Worm (Caenorhabditis elegans) whole organism, L2 larva: ENCODE measurements around the gene Y68A4A.13.

Source experiments
- C34F6.9 ChIP-seq: fragments of 150-350 bp; optimal IDR thresholded peaks from 2 replicates; lab custom pipeline; 2014; ENCODE audit warnings: missing biosample characterization, missing genetic modification characterization
- F13H6.1 ChIP-seq: sonication (generic microtip); optimal IDR thresholded peaks from 2 replicates; lab custom pipeline; 2016; ENCODE audit warnings: missing genetic modification characterization, missing compliant biosample characterization
- Y55F3AM.14 ChIP-seq: fragments of 200-800 bp; sonication (Bioruptor generic); optimal IDR thresholded peaks from 2 replicates; lab custom pipeline; 2018; ENCODE audit warnings: mild to moderate bottlenecking, missing genetic modification characterization, missing compliant biosample characterization
- aly-2 ChIP-seq: fragments of 150-350 bp; optimal IDR thresholded peaks from 2 replicates; lab custom pipeline; 2014; ENCODE audit warnings: missing biosample characterization, missing genetic modification characterization
- blmp-1 ChIP-seq: sonication (generic microtip); optimal IDR thresholded peaks from 2 replicates; lab custom pipeline; 2017; ENCODE audit warnings: missing genetic modification characterization, mild to moderate bottlenecking, missing compliant biosample characterization, antibody characterized with exemption, moderate library complexity; ENCODE audit not compliant: insufficient read depth
- ceh-16 ChIP-seq: fragments of 150-350 bp; optimal IDR thresholded peaks from 2 replicates; lab custom pipeline; 2014; ENCODE audit warnings: missing biosample characterization, missing genetic modification characterization
- ceh-82 ChIP-seq: fragments of 150-350 bp; optimal IDR thresholded peaks from 2 replicates; lab custom pipeline; 2014; ENCODE audit warnings: missing biosample characterization, missing genetic modification characterization
- crh-2 ChIP-seq: sonication (generic microtip); optimal IDR thresholded peaks from 2 replicates; lab custom pipeline; 2017; ENCODE audit warnings: missing biosample characterization, missing genetic modification characterization
- dmd-4 ChIP-seq: sonication (generic microtip); optimal IDR thresholded peaks from 2 replicates; lab custom pipeline; 2017; ENCODE audit warnings: missing biosample characterization, missing genetic modification characterization
- egl-27 ChIP-seq: sonication (generic microtip); optimal IDR thresholded peaks from 3 replicates; lab custom pipeline; 2017; ENCODE audit warnings: missing biosample characterization, missing genetic modification reagents, missing genetic modification characterization
- elt-1 ChIP-seq: fragments of 150-350 bp; optimal IDR thresholded peaks from 2 replicates; lab custom pipeline; 2014; ENCODE audit warnings: missing biosample characterization, missing genetic modification characterization
- elt-3 ChIP-seq: sonication (generic microtip); optimal IDR thresholded peaks from 2 replicates; lab custom pipeline; 2017; ENCODE audit warnings: missing biosample characterization, missing genetic modification characterization
- fos-1 ChIP-seq: fragments of 150-350 bp; optimal IDR thresholded peaks from 2 replicates; lab custom pipeline; 2014; ENCODE audit warnings: missing biosample characterization, missing genetic modification characterization
- gmeb-1 ChIP-seq: fragments of 150-350 bp; optimal IDR thresholded peaks from 2 replicates; lab custom pipeline; 2014; ENCODE audit warnings: missing biosample characterization, missing genetic modification characterization
- lin-13 ChIP-seq: fragments of 150-350 bp; optimal IDR thresholded peaks from 2 replicates; lab custom pipeline; 2014; ENCODE audit warnings: missing biosample characterization, missing genetic modification reagents, missing genetic modification characterization
- lin-39 ChIP-seq: fragments of 150-350 bp; optimal IDR thresholded peaks from 2 replicates; lab custom pipeline; 2014; ENCODE audit warnings: missing biosample characterization, missing genetic modification reagents, missing genetic modification characterization
- lsy-2 ChIP-seq, 2 experiments: fragments of 150-350 bp in 1 of 2; sonication (generic microtip) in 1 of 2; optimal IDR thresholded peaks; 2 replicates each; lab custom pipeline; 2014 to 2017; ENCODE audit warnings: missing biosample characterization in 2 of 2, missing genetic modification characterization in 2 of 2
- mab-5 ChIP-seq: fragments of 150-350 bp; optimal IDR thresholded peaks from 2 replicates; lab custom pipeline; 2014; ENCODE audit warnings: missing biosample characterization, missing genetic modification characterization
- mbf-1 ChIP-seq: sonication (generic microtip); optimal IDR thresholded peaks from 2 replicates; lab custom pipeline; 2017; ENCODE audit warnings: missing biosample characterization, missing genetic modification characterization
- mdl-1 ChIP-seq, 2 experiments: fragments of 150-350 bp in 1 of 2; sonication (generic microtip) in 1 of 2; optimal IDR thresholded peaks; 2 replicates each; lab custom pipeline; 2017; ENCODE audit warnings: missing biosample characterization in 2 of 2, missing genetic modification characterization in 2 of 2
- nhr-10 ChIP-seq: sonication (generic microtip); optimal IDR thresholded peaks from 2 replicates; lab custom pipeline; 2017; ENCODE audit warnings: missing biosample characterization, missing genetic modification characterization
- nhr-11 ChIP-seq: fragments of 150-350 bp; optimal IDR thresholded peaks from 2 replicates; lab custom pipeline; 2014; ENCODE audit warnings: missing biosample characterization, missing genetic modification characterization
- nhr-12 ChIP-seq: fragments of 150-350 bp; optimal IDR thresholded peaks from 2 replicates; lab custom pipeline; 2014; ENCODE audit warnings: missing biosample characterization, missing genetic modification characterization
- nhr-129 ChIP-seq: fragments of 150-350 bp; optimal IDR thresholded peaks from 2 replicates; lab custom pipeline; 2014; ENCODE audit warnings: missing biosample characterization, missing genetic modification characterization
- nhr-21 ChIP-seq: fragments of 150-350 bp; optimal IDR thresholded peaks from 2 replicates; lab custom pipeline; 2014; ENCODE audit warnings: missing biosample characterization, missing genetic modification characterization
- nhr-23 ChIP-seq: fragments of 150-350 bp; optimal IDR thresholded peaks from 2 replicates; lab custom pipeline; 2014; ENCODE audit warnings: missing biosample characterization, missing genetic modification reagents, missing genetic modification characterization
- nhr-237 ChIP-seq: fragments of 150-350 bp; optimal IDR thresholded peaks from 2 replicates; lab custom pipeline; 2014; ENCODE audit warnings: missing biosample characterization, missing genetic modification characterization
- nhr-25 ChIP-seq: fragments of 150-350 bp; sonication (generic microtip); optimal IDR thresholded peaks from 3 replicates; lab custom pipeline; 2014; ENCODE audit warnings: missing biosample characterization, missing genetic modification characterization
- nhr-77 ChIP-seq: fragments of 150-350 bp; optimal IDR thresholded peaks from 2 replicates; lab custom pipeline; 2014; ENCODE audit warnings: missing biosample characterization, missing genetic modification characterization
- sem-4 ChIP-seq: fragments of 150-350 bp; optimal IDR thresholded peaks from 2 replicates; lab custom pipeline; 2014; ENCODE audit warnings: missing biosample characterization, missing genetic modification reagents, missing genetic modification characterization
- sma-3 ChIP-seq: sonication (generic microtip); optimal IDR thresholded peaks from 2 replicates; lab custom pipeline; 2016; ENCODE audit warnings: missing genetic modification reagents, missing genetic modification characterization, missing compliant biosample characterization
- sma-9 ChIP-seq, 2 experiments: fragments of 150-350 bp in 1 of 2; sonication (generic microtip) in 1 of 2; optimal IDR thresholded peaks; 2 replicates each; lab custom pipeline; 2014 to 2016; ENCODE audit warnings: missing genetic modification characterization in 2 of 2, mild to moderate bottlenecking in 1 of 2, missing biosample characterization in 1 of 2, missing compliant biosample characterization in 1 of 2, missing genetic modification reagents in 1 of 2, moderate library complexity in 1 of 2
- unc-39 ChIP-seq: fragments of 150-350 bp; optimal IDR thresholded peaks from 2 replicates; lab custom pipeline; 2014; ENCODE audit warnings: missing biosample characterization, missing genetic modification characterization
- unc-55 ChIP-seq: fragments of 150-350 bp; sonication (generic microtip); optimal IDR thresholded peaks from 3 replicates; lab custom pipeline; 2014; ENCODE audit warnings: missing biosample characterization, missing genetic modification reagents, missing genetic modification characterization
- unc-62 ChIP-seq: fragments of 150-350 bp; optimal IDR thresholded peaks from 2 replicates; lab custom pipeline; 2014; ENCODE audit warnings: missing biosample characterization, missing genetic modification reagents, missing genetic modification characterization
- zag-1 ChIP-seq: fragments of 150-350 bp; optimal IDR thresholded peaks from 2 replicates; lab custom pipeline; 2014; ENCODE audit warnings: missing biosample characterization, missing genetic modification characterization
- ztf-11 ChIP-seq: sonication (generic microtip); optimal IDR thresholded peaks from 2 replicates; lab custom pipeline; 2017; ENCODE audit warnings: missing biosample characterization, missing genetic modification characterization

The Y68A4A.13 gene

DNA sequence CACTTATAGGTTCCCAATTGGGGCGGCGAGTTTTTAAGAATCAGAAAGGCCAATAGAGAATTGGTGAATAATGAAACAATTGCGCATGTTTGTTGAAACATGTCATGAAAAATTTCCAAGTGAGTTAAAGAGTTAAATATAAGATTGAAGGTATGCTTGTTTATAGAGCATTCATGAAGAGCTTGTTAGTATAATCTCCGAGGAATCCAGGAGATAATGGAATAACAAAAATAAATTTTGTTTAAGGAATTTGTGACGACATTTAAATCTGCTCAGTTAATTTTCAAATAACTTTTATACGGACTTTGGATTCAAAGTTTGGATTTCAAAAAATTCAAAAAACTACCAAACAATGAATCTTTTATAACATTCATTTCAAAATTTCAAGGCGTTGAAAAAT lies 17.5 kb downstream of the Y68A4A.13 start, which contains the start of gene str-199:
TSS of gene str-199 (minus strand) at position 101 of the 400 bp plus-strand sequence.
- TF ChIP-seq unc-62 (GFP tag; lab: Kevin White, UChicago): no peak
- no peak for TF ChIP-seq unc-55 (GFP tag; lab: Kevin White, UChicago)
- no peak for TF ChIP-seq C34F6.9 (tag; lab: Kevin White, UChicago)
- no peak for TF ChIP-seq aly-2 (tag; lab: Kevin White, UChicago)
- no peak for TF ChIP-seq lin-39 (tag; lab: Kevin White, UChicago)
- TF ChIP-seq nhr-10: no peak
- no peak for TF ChIP-seq ztf-11 (tag; lab: Kevin White, UChicago)
- TF ChIP-seq ceh-82: no peak
- TF ChIP-seq nhr-25 (tag; lab: Kevin White, UChicago): no peak
- no peak for TF ChIP-seq dmd-4 (tag; lab: Kevin White, UChicago)
- TF ChIP-seq nhr-77 (tag; lab: Kevin White, UChicago): no peak
- no peak for TF ChIP-seq blmp-1 (tag; lab: Kevin White, UChicago)
- no peak for TF ChIP-seq mdl-1 (tag; optimal IDR thresholded peaks at IDR 0.05; lab: Kevin White, UChicago)
- no peak for TF ChIP-seq ceh-16 (tag; lab: Kevin White, UChicago)
- TF ChIP-seq sma-9 (GFP tag; optimal IDR thresholded peaks at IDR 0.05; lab: Kevin White, UChicago): no peak
- TF ChIP-seq sma-9 (tag; optimal IDR thresholded peaks at IDR 0.05; lab: Kevin White, UChicago): no peak
- TF ChIP-seq nhr-129 (tag; lab: Kevin White, UChicago): no peak
- no peak for TF ChIP-seq F13H6.1

DNA sequence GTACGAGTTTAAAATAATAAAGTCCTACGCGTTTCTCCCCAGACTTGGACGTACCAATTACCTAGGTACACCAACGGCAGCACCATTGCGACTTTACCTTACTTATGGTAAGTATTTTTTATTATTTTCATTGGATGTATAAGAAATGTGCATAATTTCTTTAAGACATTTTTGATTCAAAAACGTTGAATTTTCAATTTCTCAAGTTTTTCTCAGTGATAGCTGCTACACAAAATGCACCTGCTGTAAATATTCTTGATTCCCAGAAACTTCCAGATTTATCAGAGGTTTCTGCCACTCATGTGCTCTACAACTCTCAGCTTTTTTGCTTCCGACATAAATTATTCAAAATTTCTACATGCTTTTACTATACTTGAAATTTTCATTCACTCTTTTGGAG lies 25.9 kb downstream of the Y68A4A.13 start, which contains the start of gene srh-159:
TSS of gene srh-159 (plus strand) at position 301 of the 400 bp plus-strand sequence.
- TF ChIP-seq zag-1 (no peak), nhr-12 (tag; lab: Kevin White, UChicago) (no peak), elt-3 (tag; lab: Kevin White, UChicago) (no peak), elt-1 (tag; lab: Kevin White, UChicago) (no peak), crh-2 (no peak), gmeb-1 (tag; lab: Kevin White, UChicago) (no peak), nhr-25 (tag; lab: Kevin White, UChicago) (no peak), fos-1 (no peak), sma-3 (no peak), sem-4 (tag; lab: Kevin White, UChicago) (no peak), mab-5 (tag; lab: Kevin White, UChicago) (no peak), dmd-4 (tag; lab: Kevin White, UChicago) (no peak)

DNA sequence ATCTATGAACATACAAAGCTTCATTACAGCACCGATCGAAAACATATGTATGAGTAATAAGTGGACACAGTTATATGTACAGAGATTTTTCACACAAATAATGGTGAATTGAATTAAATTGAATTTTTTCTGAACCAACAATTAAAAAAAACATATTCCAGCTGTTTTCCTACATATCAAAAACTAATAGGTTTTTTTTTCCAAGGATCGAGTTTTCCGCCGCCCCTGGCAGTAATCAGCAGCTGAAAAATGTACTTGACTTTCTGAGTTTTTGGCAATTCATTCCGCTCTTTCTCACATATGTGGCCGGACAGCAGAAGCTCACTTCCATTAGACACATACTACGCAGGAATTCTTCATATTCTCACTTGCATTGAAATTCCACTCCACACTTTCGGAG lies 29.5 kb downstream of the Y68A4A.13 start, which contains the start of gene srh-174:
TSS of gene srh-174 (plus strand) at position 301 of the 400 bp plus-strand sequence.
- no peak for TF ChIP-seq nhr-77 (tag; lab: Kevin White, UChicago)
- no peak for TF ChIP-seq aly-2 (tag; lab: Kevin White, UChicago)
- no peak for TF ChIP-seq lin-13 (GFP tag; lab: Kevin White, UChicago)
- TF ChIP-seq ztf-11 (tag; lab: Kevin White, UChicago): no peak
- TF ChIP-seq unc-39: no peak
- TF ChIP-seq ceh-82: no peak
- TF ChIP-seq nhr-237 (tag; lab: Kevin White, UChicago): no peak
- TF ChIP-seq Y55F3AM.14 (GFP tag; lab: Kevin White, UChicago): no peak
- TF ChIP-seq nhr-23 (tag; lab: Kevin White, UChicago): no peak
- no peak for TF ChIP-seq lsy-2 (tag; optimal IDR thresholded peaks at IDR 0.05; lab: Kevin White, UChicago)
- no peak for TF ChIP-seq fos-1
- no peak for TF ChIP-seq zag-1
- no peak for TF ChIP-seq dmd-4 (tag; lab: Kevin White, UChicago)
- no peak for TF ChIP-seq lin-39 (tag; lab: Kevin White, UChicago)
- TF ChIP-seq ceh-16 (tag; lab: Kevin White, UChicago): no peak
- no peak for TF ChIP-seq egl-27 (tag; lab: Kevin White, UChicago)
- no peak for TF ChIP-seq sma-9 (GFP tag; optimal IDR thresholded peaks at IDR 0.05; lab: Kevin White, UChicago)
- TF ChIP-seq sma-9 (tag; optimal IDR thresholded peaks at IDR 0.05; lab: Kevin White, UChicago): no peak

DNA sequence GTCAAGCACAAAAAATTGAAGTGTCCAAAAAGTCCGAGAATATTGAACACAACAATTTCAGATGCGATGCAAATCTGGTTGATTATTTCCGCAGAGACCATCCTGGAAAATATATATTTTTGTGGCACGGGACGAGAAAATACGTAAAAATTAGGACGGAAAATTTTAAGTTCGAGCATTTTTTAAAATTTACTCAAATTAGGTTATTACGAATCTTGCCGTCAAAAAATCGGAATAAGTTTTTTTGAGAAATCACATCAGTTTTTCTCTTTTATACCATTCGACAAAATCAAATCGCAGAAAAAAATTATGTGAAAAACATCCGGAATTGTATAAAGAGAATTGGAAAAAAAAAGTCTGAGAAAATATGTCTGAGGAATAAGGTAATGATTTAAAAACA lies 30.0 kb downstream of the Y68A4A.13 start, which contains the start of gene srsx-1:
TSS of gene srsx-1 (minus strand) at position 101 of the 400 bp plus-strand sequence.
- TF ChIP-seq nhr-25 (tag; lab: Kevin White, UChicago) (no peak), unc-55 (GFP tag; lab: Kevin White, UChicago) (no peak), dmd-4 (tag; lab: Kevin White, UChicago) (no peak), sma-9 (GFP tag; optimal IDR thresholded peaks at IDR 0.05; lab: Kevin White, UChicago) (no peak), sma-9 (tag; optimal IDR thresholded peaks at IDR 0.05; lab: Kevin White, UChicago) (no peak), nhr-11 (tag; lab: Kevin White, UChicago) (no peak), mbf-1 (tag; lab: Kevin White, UChicago) (no peak), nhr-21 (tag; lab: Kevin White, UChicago) (no peak), nhr-77 (tag; lab: Kevin White, UChicago) (no peak)
